Fruit fly (Drosophila melanogaster) whole organism, embryonic: ENCODE results near the gene Tomosyn.

ENCODE experiments used
- ATbp ChIP-seq: fragments of 200-800 bp; sonication (Bioruptor generic); optimal IDR thresholded peaks from 2 replicates; lab custom pipeline; 2017; ENCODE audit warnings: missing biosample characterization, mild to moderate bottlenecking, missing genetic modification characterization, missing genetic modification reagents
- Atf-2 ChIP-seq: fragments of 200-800 bp; sonication (Bioruptor generic); optimal IDR thresholded peaks from 2 replicates; lab custom pipeline; 2016; ENCODE audit warnings: missing biosample characterization, missing genetic modification characterization
- B-H1 ChIP-seq: fragments of 200-800 bp; sonication (Bioruptor generic); IDR thresholded peaks from 3 replicates; pipeline ENCODE4 v1.3.6; 2022; ENCODE audit warnings: missing biosample characterization, missing genetic modification characterization
- B-H2 ChIP-seq: fragments of 200-800 bp; sonication (Bioruptor generic); optimal IDR thresholded peaks from 2 replicates; lab custom pipeline; 2018; ENCODE audit warnings: missing biosample characterization, mild to moderate bottlenecking, missing genetic modification characterization
- Bgb ChIP-seq: fragments of 200-800 bp; sonication (Bioruptor generic); IDR thresholded peaks from 2 replicates; pipeline ENCODE4 v1.3.6; 2022; ENCODE audit warnings: missing biosample characterization, missing genetic modification characterization; ENCODE audit not compliant: partially characterized antibody
- C15 ChIP-seq: fragments of 200-800 bp; sonication (Bioruptor generic); IDR thresholded peaks from 3 replicates; pipeline ENCODE4 v1.3.6; 2022; ENCODE audit warnings: missing biosample characterization, missing genetic modification characterization
- CG11456 ChIP-seq: fragments of 200-800 bp; sonication (Bioruptor generic); IDR thresholded peaks from 3 replicates; pipeline ENCODE4 v1.3.6; 2022; ENCODE audit warnings: missing biosample characterization, missing genetic modification characterization
- CG13624 ChIP-seq: fragments of 200-800 bp; sonication (Bioruptor generic); optimal IDR thresholded peaks from 2 replicates; lab custom pipeline; 2016; ENCODE audit warnings: missing biosample characterization, missing genetic modification characterization
- CG31388 ChIP-seq: fragments of 200-800 bp; sonication (Bioruptor generic); optimal IDR thresholded peaks from 2 replicates; lab custom pipeline; 2016; ENCODE audit warnings: missing biosample characterization, missing genetic modification characterization
- CG32532 ChIP-seq: fragments of 200-800 bp; sonication (Bioruptor generic); IDR thresholded peaks from 2 replicates; pipeline ENCODE4 v1.3.6; 2022; ENCODE audit warnings: missing biosample characterization, missing genetic modification characterization
- CG3995 ChIP-seq: fragments of 200-800 bp; sonication (Bioruptor generic); optimal IDR thresholded peaks from 3 replicates; lab custom pipeline; 2016; ENCODE audit warnings: missing biosample characterization, missing genetic modification characterization
- CG4820 ChIP-seq: fragments of 200-800 bp; sonication (Bioruptor generic); optimal IDR thresholded peaks from 3 replicates; lab custom pipeline; 2016; ENCODE audit warnings: missing biosample characterization, missing genetic modification characterization
- CG6175 ChIP-seq: fragments of 200-800 bp; sonication (Bioruptor generic); IDR thresholded peaks from 3 replicates; pipeline ENCODE4 v1.3.6; 2022; ENCODE audit warnings: missing biosample characterization, missing genetic modification characterization
- CG7271 ChIP-seq: fragments of 200-800 bp; sonication (Bioruptor generic); optimal IDR thresholded peaks from 2 replicates; lab custom pipeline; 2018; ENCODE audit warnings: missing biosample characterization, mild to moderate bottlenecking, missing genetic modification characterization, moderate library complexity
- Dll ChIP-seq: fragments of 200-800 bp; sonication (Bioruptor generic); IDR thresholded peaks from 4 replicates; pipeline ENCODE4 v1.3.6; 2022; ENCODE audit warnings: missing biosample characterization, missing genetic modification characterization; ENCODE audit not compliant: partially characterized antibody
- Doc2 ChIP-seq: fragments of 200-800 bp; sonication (Bioruptor generic); IDR thresholded peaks from 2 replicates; pipeline ENCODE4 v1.3.6; 2022; ENCODE audit warnings: missing biosample characterization, missing genetic modification characterization
- Eip74EF ChIP-seq, 2 experiments: fragments of 200-800 bp in 1 of 2; fragments of >200 bp in 1 of 2; sonication (Bioruptor generic) in 1 of 2; optimal IDR thresholded peaks; 2 replicates each; lab custom pipeline; 2017 to 2019; ENCODE audit warnings: missing biosample characterization in 2 of 2, missing genetic modification characterization in 2 of 2, mild to moderate bottlenecking in 1 of 2, moderate library complexity in 1 of 2
- HHEX ChIP-seq: fragments of 200-800 bp; sonication (Bioruptor generic); optimal IDR thresholded peaks from 3 replicates; lab custom pipeline; 2017; ENCODE audit warnings: missing biosample characterization, mild to moderate bottlenecking, missing genetic modification characterization, missing genetic modification reagents
- HLH54F ChIP-seq: fragments of 200-800 bp; sonication (Bioruptor generic); optimal IDR thresholded peaks from 3 replicates; lab custom pipeline; 2016; ENCODE audit warnings: missing biosample characterization, missing genetic modification characterization
- HmgZ ChIP-seq: fragments of 200-800 bp; sonication (Bioruptor generic); optimal IDR thresholded peaks from 2 replicates; lab custom pipeline; 2018; ENCODE audit warnings: missing biosample characterization, mild to moderate bottlenecking, missing genetic modification characterization
- Oaz ChIP-seq: fragments of 200-800 bp; sonication (Bioruptor generic); IDR thresholded peaks from 2 replicates; pipeline ENCODE4 v1.3.6; 2022; ENCODE audit warnings: missing biosample characterization, missing genetic modification characterization
- Pdp1 ChIP-seq, 2 experiments: fragments of 200-800 bp; sonication (Bioruptor generic); optimal IDR thresholded peaks; 3 replicates each; lab custom pipeline; 2016; ENCODE audit warnings: missing biosample characterization in 2 of 2, missing genetic modification characterization in 2 of 2, mild to moderate bottlenecking in 1 of 2, moderate library complexity in 1 of 2
- Poxn ChIP-seq: fragments of 200-800 bp; sonication (Bioruptor generic); IDR thresholded peaks from 2 replicates; pipeline ENCODE4 v1.3.6; 2022; ENCODE audit warnings: missing biosample characterization, missing genetic modification characterization
- Six4 ChIP-seq: fragments of 200-800 bp; sonication (Bioruptor generic); optimal IDR thresholded peaks from 2 replicates; lab custom pipeline; 2016; ENCODE audit warnings: missing biosample characterization, missing genetic modification characterization
- Sry-δ ChIP-seq: fragments of 200-800 bp; sonication (Bioruptor generic); optimal IDR thresholded peaks from 2 replicates; lab custom pipeline; 2016; ENCODE audit warnings: missing biosample characterization, missing genetic modification characterization
- TFAM ChIP-seq: fragments of 200-800 bp; sonication (Bioruptor generic); optimal IDR thresholded peaks from 2 replicates; lab custom pipeline; 2017; ENCODE audit warnings: missing biosample characterization, missing genetic modification characterization, inconsistent platforms
- crp ChIP-seq, 2 experiments: fragments of 200-800 bp; sonication (Bioruptor generic); optimal IDR thresholded peaks; 2 replicates in 1 of 2; 3 replicates in 1 of 2; lab custom pipeline; 2017; ENCODE audit warnings: missing biosample characterization in 2 of 2, missing genetic modification characterization in 2 of 2, mild to moderate bottlenecking in 1 of 2, moderate library complexity in 1 of 2
- da ChIP-seq: fragments of 200-800 bp; sonication (Bioruptor generic); optimal IDR thresholded peaks from 2 replicates; lab custom pipeline; 2016; ENCODE audit warnings: missing biosample characterization, missing genetic modification characterization
- eyg ChIP-seq: fragments of 200-800 bp; sonication (Bioruptor generic); optimal IDR thresholded peaks from 3 replicates; lab custom pipeline; 2016; ENCODE audit warnings: missing biosample characterization, missing genetic modification characterization
- grn ChIP-seq: fragments of 200-800 bp; sonication (Bioruptor generic); optimal IDR thresholded peaks from 3 replicates; lab custom pipeline; 2017; ENCODE audit warnings: missing biosample characterization, missing genetic modification characterization
- gsb ChIP-seq: fragments of 200-800 bp; sonication (Bioruptor generic); IDR thresholded peaks from 2 replicates; pipeline ENCODE4 v1.3.6; 2022; ENCODE audit warnings: missing biosample characterization, missing genetic modification characterization
- gsb-n ChIP-seq: fragments of 200-800 bp; sonication (Bioruptor generic); optimal IDR thresholded peaks from 3 replicates; lab custom pipeline; 2018; ENCODE audit warnings: missing biosample characterization, mild to moderate bottlenecking, missing genetic modification characterization
- ham ChIP-seq: fragments of 200-800 bp; sonication (Bioruptor generic); IDR thresholded peaks from 2 replicates; pipeline ENCODE4 v1.3.6; 2022; ENCODE audit warnings: missing biosample characterization, missing genetic modification characterization
- hb ChIP-seq: fragments of 200-800 bp; sonication (Bioruptor generic); IDR thresholded peaks from 3 replicates; pipeline ENCODE4 v1.3.6; 2022; ENCODE audit warnings: missing biosample characterization, missing genetic modification characterization; ENCODE audit not compliant: partially characterized antibody
- insv ChIP-seq, 2 experiments: fragments of 200-800 bp; sonication (Bioruptor generic); optimal IDR thresholded peaks; 3 replicates each; lab custom pipeline; 2016 to 2018; ENCODE audit warnings: missing biosample characterization in 2 of 2, missing genetic modification characterization in 2 of 2
- mam ChIP-seq: fragments of 200-800 bp; sonication (Bioruptor generic); optimal IDR thresholded peaks from 3 replicates; lab custom pipeline; 2016; ENCODE audit warnings: missing biosample characterization, missing genetic modification characterization
- nau ChIP-seq: fragments of 200-800 bp; sonication (Bioruptor generic); optimal IDR thresholded peaks from 3 replicates; lab custom pipeline; 2017; ENCODE audit warnings: missing biosample characterization, mild to moderate bottlenecking, missing genetic modification characterization, missing genetic modification reagents
- pho ChIP-seq: fragments of 200-800 bp; sonication (Bioruptor generic); optimal IDR thresholded peaks from 2 replicates; lab custom pipeline; 2016; ENCODE audit warnings: missing biosample characterization, missing genetic modification characterization
- pnt ChIP-seq: fragments of 200-800 bp; sonication (Bioruptor generic); optimal IDR thresholded peaks from 3 replicates; lab custom pipeline; 2016; ENCODE audit warnings: missing biosample characterization, missing genetic modification characterization
- pzg ChIP-seq: fragments of 200-800 bp; sonication (Bioruptor generic); optimal IDR thresholded peaks from 3 replicates; lab custom pipeline; 2018; ENCODE audit warnings: missing biosample characterization, mild to moderate bottlenecking, missing genetic modification characterization, moderate library complexity
- ro ChIP-seq: fragments of 200-800 bp; sonication (Bioruptor generic); IDR thresholded peaks from 2 replicates; pipeline ENCODE4 v1.3.6; 2022; ENCODE audit warnings: missing biosample characterization, missing genetic modification characterization
- sd ChIP-seq: fragments of 200-800 bp; sonication (Bioruptor generic); optimal IDR thresholded peaks from 3 replicates; lab custom pipeline; 2018; ENCODE audit warnings: missing biosample characterization, mild to moderate bottlenecking, missing genetic modification characterization, moderate library complexity
- seq ChIP-seq: fragments of 200-800 bp; sonication (Bioruptor generic); IDR thresholded peaks from 2 replicates; pipeline ENCODE4 v1.3.6; 2022; ENCODE audit warnings: missing biosample characterization, missing genetic modification characterization
- slbo ChIP-seq: fragments of 200-800 bp; sonication (Bioruptor generic); IDR thresholded peaks from 2 replicates; pipeline ENCODE4 v1.3.6; 2022; ENCODE audit warnings: missing biosample characterization, missing genetic modification characterization
- sob ChIP-seq: fragments of 200-800 bp; sonication (Bioruptor generic); IDR thresholded peaks from 2 replicates; pipeline ENCODE4 v1.3.6; 2022; ENCODE audit warnings: missing biosample characterization, missing genetic modification characterization
- tna ChIP-seq: fragments of 200-800 bp; sonication (Bioruptor generic); IDR thresholded peaks from 2 replicates; pipeline ENCODE4 v1.3.6; 2022; ENCODE audit warnings: missing biosample characterization, missing genetic modification characterization; ENCODE audit not compliant: partially characterized antibody
- trem ChIP-seq: fragments of 200-800 bp; optimal IDR thresholded peaks from 3 replicates; lab custom pipeline; 2019; ENCODE audit warnings: missing biosample characterization, mild to moderate bottlenecking, missing genetic modification characterization, moderate library complexity
- vfl ChIP-seq: fragments of 200-800 bp; sonication (Bioruptor generic); optimal IDR thresholded peaks from 2 replicates; lab custom pipeline; 2016; ENCODE audit warnings: missing biosample characterization, missing genetic modification characterization
- yki ChIP-seq: fragments of >200 bp; optimal IDR thresholded peaks from 3 replicates; lab custom pipeline; 2018

The Tomosyn gene

DNA sequence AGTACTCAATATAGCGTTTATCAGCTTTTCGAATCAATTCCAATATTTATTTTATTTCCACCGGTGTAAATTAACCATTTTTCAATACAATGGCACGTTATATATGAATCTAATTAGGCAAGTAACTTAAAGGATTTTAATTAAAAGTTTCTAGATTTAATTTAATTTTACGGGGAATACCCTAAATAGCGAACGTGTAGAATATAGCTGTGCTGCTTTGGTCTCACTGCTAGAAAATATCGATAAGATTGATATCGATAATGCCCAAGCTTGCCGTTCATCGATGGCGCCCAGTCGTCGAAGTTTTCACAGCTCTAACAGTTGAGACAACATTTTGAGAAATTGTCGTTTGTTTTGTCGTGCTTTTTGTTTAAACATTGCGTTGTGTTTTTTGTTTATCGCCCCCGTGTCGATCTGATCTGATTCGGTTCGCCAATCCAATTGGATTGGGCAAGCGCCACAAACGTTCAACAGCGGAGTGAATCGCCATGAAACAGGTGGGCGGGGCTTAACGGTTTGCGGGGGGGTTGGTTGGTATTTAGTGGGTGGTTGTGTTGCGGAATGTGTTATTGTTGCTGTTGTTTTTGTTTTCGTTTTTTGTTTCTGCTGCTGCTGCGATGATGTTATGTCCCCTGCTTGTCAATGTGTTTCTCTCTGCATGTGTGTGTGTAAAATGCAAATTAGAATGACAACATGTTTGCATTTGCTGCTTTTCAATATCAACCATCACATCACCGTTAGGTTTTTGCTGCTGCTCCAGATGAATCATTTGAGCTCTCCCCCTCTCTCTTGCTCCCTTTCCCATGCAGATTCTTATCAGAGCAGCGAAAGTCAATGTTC, at the start of gene Tomosyn (continued):
- TF ChIP-seq tna (GFP tag; lab: Robert Waterston, UW), result peak; percentile 54; the same call in 1 of the 2 replicates
- no peak for TF ChIP-seq eyg
- peak; percentile 32 for TF ChIP-seq mam (GFP tag; lab: Kevin White, UChicago)
- TF ChIP-seq CG4820 (GFP tag; lab: Kevin White, UChicago), result peak; percentile 3
- TF ChIP-seq ro (GFP tag; lab: Robert Waterston, UW), result no peak
- no peak for TF ChIP-seq Poxn (GFP tag; lab: Robert Waterston, UW)
- TF ChIP-seq CG11456 (GFP tag; lab: Robert Waterston, UW), result 0 out of 3 replicates have a peak, but pooled peaks have one; percentile 19
- TF ChIP-seq Atf-2 (GFP tag; lab: Kevin White, UChicago), result no peak
- no peak for TF ChIP-seq CG6175
- peak; percentile 3 for TF ChIP-seq pnt (GFP tag; lab: Kevin White, UChicago)
- TF ChIP-seq da (GFP tag; lab: Kevin White, UChicago), result no peak
- TF ChIP-seq crp (GFP tag; optimal IDR thresholded peaks at IDR 0.05; lab: Kevin White, UChicago), result peak in 1 of 2 experiments; percentile 58
- TF ChIP-seq seq (GFP tag; lab: Robert Waterston, UW), result no peak
- peak; percentile 87 for TF ChIP-seq CG3995 (GFP tag; lab: Kevin White, UChicago)
- TF ChIP-seq CG13624, result peak; percentile 51
- TF ChIP-seq CG31388, result no peak
- no peak for TF ChIP-seq Doc2 (GFP tag; lab: Robert Waterston, UW)
- TF ChIP-seq gsb, result no peak
- TF ChIP-seq CG7271 (tag; lab: Kevin White, UChicago), result no peak
- no peak for TF ChIP-seq gsb-n (tag; lab: Kevin White, UChicago)
- no peak for TF ChIP-seq Oaz (GFP tag; lab: Robert Waterston, UW)
- peak; percentile 37 for TF ChIP-seq HmgZ (tag; lab: Kevin White, UChicago)
- TF ChIP-seq B-H1 (GFP tag; lab: Robert Waterston, UW), result no peak
- TF ChIP-seq trem (tag; lab: Kevin White, UChicago), result peak; percentile 54
- peak; percentile 16 for TF ChIP-seq B-H2
- no peak for TF ChIP-seq yki (lab: Kevin White, UChicago)
- TF ChIP-seq Sry-δ (GFP tag; lab: Kevin White, UChicago), result peak; percentile 90
- no peak for TF ChIP-seq ATbp (GFP tag; lab: Kevin White, UChicago)
- TF ChIP-seq TFAM (GFP tag; lab: Kevin White, UChicago), result no peak
- TF ChIP-seq CG32532 (GFP tag; lab: Robert Waterston, UW), result peak; percentile 59; the same call in 1 of the 2 replicates
- peak; percentile 80 for TF ChIP-seq pzg (GFP tag; lab: Kevin White, UChicago)
- no peak for TF ChIP-seq ham (GFP tag; lab: Robert Waterston, UW)
- TF ChIP-seq vfl (GFP tag; lab: Kevin White, UChicago), result no peak
- TF ChIP-seq Six4 (GFP tag; lab: Kevin White, UChicago), result no peak
- peak; percentile 26 for TF ChIP-seq pho (GFP tag; lab: Kevin White, UChicago)
- TF ChIP-seq hb, result peak; percentile 73
- no peak for TF ChIP-seq slbo
- TF ChIP-seq Bgb (GFP tag; lab: Robert Waterston, UW), result peak; percentile 84
- peak; percentile 12 for TF ChIP-seq grn (GFP tag; lab: Kevin White, UChicago)
- TF ChIP-seq C15, result no peak
- no peak for TF ChIP-seq Eip74EF (GFP tag; optimal IDR thresholded peaks at IDR 0.05; lab: Kevin White, UChicago)
- no peak for TF ChIP-seq HHEX
- no peak for TF ChIP-seq nau (GFP tag; lab: Kevin White, UChicago)
- TF ChIP-seq HLH54F, result no peak
- TF ChIP-seq Dll (GFP tag; lab: Robert Waterston, UW), result peak; percentile 75
- peak; percentile 98 for TF ChIP-seq sd (tag; lab: Kevin White, UChicago)
- peak; percentile 15 to 33 for TF ChIP-seq Pdp1 (GFP tag; optimal IDR thresholded peaks at IDR 0.05; lab: Kevin White, UChicago)
- TF ChIP-seq insv (GFP tag; optimal IDR thresholded peaks at IDR 0.05; lab: Kevin White, UChicago), result no peak
- TF ChIP-seq sob (GFP tag; lab: Robert Waterston, UW), result peak; percentile 25; the same call in 1 of the 2 replicates
